Fruit fly (Drosophila melanogaster) whole organism, embryonic: ENCODE measurements around the gene Jon25Bi.
A peak's percentile ranks its signal among the peaks of the same experiment; 100 is the strongest.

Experiments
- CG11247 ChIP-seq: fragments of 200-800 bp; sonication (Bioruptor generic); IDR thresholded peaks from 2 replicates; pipeline ENCODE4 v1.3.6; 2022; ENCODE audit warnings: missing biosample characterization, missing genetic modification characterization
- CG12236 ChIP-seq: fragments of 200-800 bp; sonication (Bioruptor generic); optimal IDR thresholded peaks from 2 replicates; lab custom pipeline; 2016; ENCODE audit warnings: missing biosample characterization, missing genetic modification characterization
- CG6765 ChIP-seq: fragments of 200-800 bp; sonication (Bioruptor generic); optimal IDR thresholded peaks from 3 replicates; lab custom pipeline; 2017; ENCODE audit warnings: missing biosample characterization, mild to moderate bottlenecking, missing genetic modification characterization
- Hr78 ChIP-seq, 2 experiments: fragments of 200-800 bp in 1 of 2; fragments of >200 bp in 1 of 2; sonication (Bioruptor generic) in 1 of 2; optimal IDR thresholded peaks; 2 replicates each; lab custom pipeline; 2017 to 2019; ENCODE audit warnings: missing biosample characterization in 2 of 2, missing genetic modification characterization in 2 of 2, mild to moderate bottlenecking in 1 of 2, moderate library complexity in 1 of 2
- NC2α ChIP-seq: fragments of 200-800 bp; sonication (Bioruptor generic); optimal IDR thresholded peaks from 2 replicates; lab custom pipeline; 2016; ENCODE audit warnings: missing biosample characterization, missing genetic modification characterization
- ap ChIP-seq: fragments of 200-800 bp; sonication (Bioruptor generic); IDR thresholded peaks from 2 replicates; pipeline ENCODE4 v1.3.6; 2022; ENCODE audit warnings: missing biosample characterization, missing genetic modification characterization
- fd102C ChIP-seq: fragments of 200-800 bp; sonication (Bioruptor generic); optimal IDR thresholded peaks from 2 replicates; lab custom pipeline; 2018; ENCODE audit warnings: missing biosample characterization, mild to moderate bottlenecking, missing genetic modification characterization, moderate library complexity
- maf-S ChIP-seq: fragments of 200-800 bp; sonication (Bioruptor generic); optimal IDR thresholded peaks from 2 replicates; lab custom pipeline; 2016; ENCODE audit warnings: missing biosample characterization, missing genetic modification characterization
- scrt ChIP-seq: fragments of 200-800 bp; sonication (Bioruptor generic); optimal IDR thresholded peaks from 2 replicates; lab custom pipeline; 2018; ENCODE audit warnings: missing biosample characterization, mild to moderate bottlenecking, missing genetic modification characterization, moderate library complexity
- sim ChIP-seq: fragments of 200-800 bp; sonication (Bioruptor generic); IDR thresholded peaks from 2 replicates; pipeline ENCODE4 v1.3.6; 2022; ENCODE audit warnings: missing biosample characterization, missing genetic modification characterization
- sob ChIP-seq: fragments of 200-800 bp; sonication (Bioruptor generic); IDR thresholded peaks from 2 replicates; pipeline ENCODE4 v1.3.6; 2022; ENCODE audit warnings: missing biosample characterization, missing genetic modification characterization
- sqz ChIP-seq: fragments of 200-800 bp; sonication (Bioruptor generic); optimal IDR thresholded peaks from 3 replicates; lab custom pipeline; 2018; ENCODE audit warnings: missing biosample characterization, mild to moderate bottlenecking, missing genetic modification characterization
- trh ChIP-seq: fragments of 200-800 bp; sonication (Bioruptor generic); optimal IDR thresholded peaks from 2 replicates; lab custom pipeline; 2016; ENCODE audit warnings: missing biosample characterization, missing genetic modification characterization
- vnd ChIP-seq: fragments of 200-800 bp; sonication (Bioruptor generic); IDR thresholded peaks from 3 replicates; pipeline ENCODE4 v1.3.6; 2022; ENCODE audit warnings: missing biosample characterization, missing genetic modification characterization; ENCODE audit not compliant: partially characterized antibody

- TF ChIP-seq fd102C (GFP tag; lab: Kevin White, UChicago) (no peak), maf-S (GFP tag; lab: Kevin White, UChicago) (no peak), CG12236 (no peak), Hr78 (GFP tag; optimal IDR thresholded peaks at IDR 0.05; lab: Kevin White, UChicago) (no peak), CG11247 (GFP tag; lab: Robert Waterston, UW) (no peak), scrt (GFP tag; lab: Kevin White, UChicago) (peak; percentile 75), sqz (GFP tag; lab: Kevin White, UChicago) (no peak), CG6765 (no peak), sob (no peak), NC2α (no peak), ap (no peak), vnd (GFP tag; lab: Robert Waterston, UW) (no peak; the same call in 2 of the 3 replicates), trh (GFP tag; lab: Kevin White, UChicago) (no peak), sim (no peak)
These were observed at the start of gene Jon25Bi, which contains the start of gene Marcal1 for dm6 chr2L:4955094-4955823.
